Comparison of ENCODE assay signal across 2 fruit fly cellular contexts in the genomic region with DNA sequence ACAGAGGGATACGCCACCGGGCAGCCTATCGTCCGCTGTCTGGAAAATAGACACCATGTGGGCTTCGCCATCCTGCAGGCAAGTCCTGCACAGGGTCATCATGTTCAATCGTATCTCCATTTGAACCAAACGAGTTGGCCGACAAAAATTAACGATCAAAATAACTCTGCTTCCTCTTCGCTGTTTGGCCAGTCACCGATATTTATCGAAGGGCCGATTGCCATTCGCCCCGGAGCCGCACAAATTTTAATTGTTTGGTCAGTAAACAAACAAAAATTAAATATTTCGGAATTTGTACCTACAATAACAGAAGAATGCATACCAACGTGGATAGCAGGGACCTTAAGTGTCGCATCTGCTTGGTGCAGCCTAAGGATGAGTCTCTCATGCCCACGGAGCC.
TF ChIP-seq lines count a peak whose summit lies in the region.

A gene (minus strand): TSS at position 200 of the 400 bp plus-strand sequence.
A gene (plus strand): TSS at position 218 of the 400 bp plus-strand sequence.

- TF ChIP-seq CTCF in whole organism, embryonic (GFP tag; optimal IDR thresholded peaks at IDR 0.05; lab: Kevin White, UChicago) = no peak

TF ChIP-seq in whole organism, embryonic, 481 proteins besides CTCF, POLR2A, EP300 and RAD21 (continues in another document):
- TF ChIP-seq CG4617 (GFP tag; optimal IDR thresholded peaks at IDR 0.05; lab: Kevin White, UChicago; ENCODE audit: borderline replicate concordance) (peak; percentile 67), Sry-δ (GFP tag; optimal IDR thresholded peaks at IDR 0.05; lab: Kevin White, UChicago) (peak; percentile 29), YL-1 (GFP tag; optimal IDR thresholded peaks at IDR 0.05; lab: Kevin White, UChicago) (peak; percentile 25), CG4328 (GFP tag; optimal IDR thresholded peaks at IDR 0.05; lab: Kevin White, UChicago) (no peak), trem (tag; optimal IDR thresholded peaks at IDR 0.05; lab: Kevin White, UChicago) (peak; percentile 70), gfzf (GFP tag; optimal IDR thresholded peaks at IDR 0.05; lab: Kevin White, UChicago) (no peak), Med (GFP tag; lab: Kevin White, UChicago) (peak; percentile 14), Doc3 (GFP tag; IDR thresholded peaks at IDR 0.05; lab: Robert Waterston, UW; ENCODE audit: partially characterized antibody) (peak; percentile 41; the same call in 1 of the 3 replicates), CG33213 (GFP tag; optimal IDR thresholded peaks at IDR 0.05; lab: Kevin White, UChicago) (no peak), Scr (GFP tag; IDR thresholded peaks at IDR 0.05; lab: Robert Waterston, UW; ENCODE audit: partially characterized antibody) (peak; percentile 34; the same call in 1 of the 2 replicates), CG6254 (GFP tag; optimal IDR thresholded peaks at IDR 0.05; lab: Kevin White, UChicago) (peak; percentile 89), bbx (GFP tag; IDR thresholded peaks at IDR 0.05; lab: Robert Waterston, UW; ENCODE audit: partially characterized antibody) (peak; percentile 43; the same call in 1 of the 2 replicates), row (GFP tag; IDR thresholded peaks at IDR 0.05; lab: Robert Waterston, UW) (0 out of 3 replicates have a peak, but pooled peaks have one; percentile 32), sd (tag; optimal IDR thresholded peaks at IDR 0.05; lab: Kevin White, UChicago) (peak; percentile 74), Myb (GFP tag; optimal IDR thresholded peaks at IDR 0.05; lab: Kevin White, UChicago) (peak; percentile 77), CG9797 (GFP tag; optimal IDR thresholded peaks at IDR 0.05; lab: Kevin White, UChicago) (no peak), Sin3A (optimal IDR thresholded peaks at IDR 0.05; lab: Kevin White, UChicago) (peak; percentile 22), wek (GFP tag; optimal IDR thresholded peaks at IDR 0.05; lab: Kevin White, UChicago) (peak; percentile 40), CG31388 (GFP tag; optimal IDR thresholded peaks at IDR 0.05; lab: Kevin White, UChicago) (no peak), amos (GFP tag; IDR thresholded peaks at IDR 0.05; lab: Robert Waterston, UW; ENCODE audit: partially characterized antibody) (peak; percentile 51; the same call in 1 of the 2 replicates), ems (GFP tag; optimal IDR thresholded peaks at IDR 0.05; lab: Kevin White, UChicago) (no peak), stwl (tag; optimal IDR thresholded peaks at IDR 0.05; lab: Kevin White, UChicago) (peak; percentile 33), E2f1 (GFP tag; IDR thresholded peaks at IDR 0.05; lab: Robert Waterston, UW) (no peak), MESR4 (GFP tag; optimal IDR thresholded peaks at IDR 0.05; lab: Kevin White, UChicago) (peak; percentile 46), CG4360 (GFP tag; IDR thresholded peaks at IDR 0.05; lab: Robert Waterston, UW) (no peak), Dref (GFP tag; IDR thresholded peaks at IDR 0.05; lab: Robert Waterston, UW) (peak; percentile 60), CG17385 (GFP tag; optimal IDR thresholded peaks at IDR 0.05; lab: Kevin White, UChicago) (peak; percentile 95), CG14860 (GFP tag; IDR thresholded peaks at IDR 0.05; lab: Robert Waterston, UW; ENCODE audit: partially characterized antibody) (0 out of 3 replicates have a peak, but pooled peaks have one; percentile 19), CG30020 (tag; optimal IDR thresholded peaks at IDR 0.05; lab: Kevin White, UChicago) (peak; percentile 17), CG15696 (tag; optimal IDR thresholded peaks at IDR 0.05; lab: Kevin White, UChicago) (no peak), pzg (GFP tag; optimal IDR thresholded peaks at IDR 0.05; lab: Kevin White, UChicago) (peak; percentile 52), ci (GFP tag; IDR thresholded peaks at IDR 0.05; lab: Robert Waterston, UW) (0 out of 3 replicates have a peak, but pooled peaks have one; percentile 21), grau (tag; optimal IDR thresholded peaks at IDR 0.05; lab: Kevin White, UChicago) (peak; percentile 53), Ets97D (GFP tag; optimal IDR thresholded peaks at IDR 0.05; lab: Kevin White, UChicago) (peak; percentile 11), CG31365 (tag; optimal IDR thresholded peaks at IDR 0.05; lab: Kevin White, UChicago) (no peak), MBD-R2 (GFP tag; IDR thresholded peaks at IDR 0.05; lab: Robert Waterston, UW) (peak; percentile 96), Abd-B (GFP tag; optimal IDR thresholded peaks at IDR 0.05; lab: Kevin White, UChicago) (peak; percentile 53), hbn (GFP tag; IDR thresholded peaks at IDR 0.05; lab: Robert Waterston, UW; ENCODE audit: partially characterized antibody) (0 out of 2 replicates have a peak, but pooled peaks have one; percentile 36), BEAF-32 (GFP tag; optimal IDR thresholded peaks at IDR 0.05; lab: Kevin White, UChicago) (peak; percentile 56)

TF ChIP-seq in whole organism, prepupa, 60 proteins besides CTCF, POLR2A, EP300 and RAD21:
- TF ChIP-seq spab (GFP tag; optimal IDR thresholded peaks at IDR 0.05; lab: Kevin White, UChicago) (no peak), pdm3 (GFP tag; optimal IDR thresholded peaks at IDR 0.05; lab: Kevin White, UChicago) (no peak), CG6276 (GFP tag; optimal IDR thresholded peaks at IDR 0.05; lab: Kevin White, UChicago) (no peak), CG16779 (tag; optimal IDR thresholded peaks at IDR 0.05; lab: Kevin White, UChicago) (no peak), CG8119 (GFP tag; IDR thresholded peaks at IDR 0.05; lab: Robert Waterston, UW) (no peak), CG1621 (tag; optimal IDR thresholded peaks at IDR 0.05; lab: Kevin White, UChicago) (no peak), fkh (GFP tag; optimal IDR thresholded peaks at IDR 0.05; lab: Kevin White, UChicago) (peak; percentile 97), CG31627 (GFP tag; optimal IDR thresholded peaks at IDR 0.05; lab: Kevin White, UChicago) (no peak)
